Fruit fly (Drosophila melanogaster) whole organism, embryonic: ENCODE results near the gene Awh.

Experiments
- Abd-B ChIP-seq: fragments of 200-800 bp; sonication (Bioruptor generic); optimal IDR thresholded peaks from 2 replicates; lab custom pipeline; 2018; ENCODE audit warnings: missing biosample characterization, mild to moderate bottlenecking, missing genetic modification characterization, moderate library complexity
- Asciz ChIP-seq: fragments of 200-800 bp; sonication (Bioruptor generic); optimal IDR thresholded peaks from 2 replicates; lab custom pipeline; 2017; ENCODE audit warnings: missing biosample characterization, mild to moderate bottlenecking, missing genetic modification characterization, missing genetic modification reagents
- Bteb2 ChIP-seq: fragments of 200-800 bp; sonication (Bioruptor generic); optimal IDR thresholded peaks from 2 replicates; lab custom pipeline; 2016; ENCODE audit warnings: missing biosample characterization, missing genetic modification characterization
- CG10209 ChIP-seq: fragments of 200-800 bp; sonication (Bioruptor generic); optimal IDR thresholded peaks from 3 replicates; lab custom pipeline; 2017; ENCODE audit warnings: missing biosample characterization, mild to moderate bottlenecking, missing genetic modification characterization, missing genetic modification reagents
- CG10431 ChIP-seq: fragments of 200-800 bp; sonication (Bioruptor generic); optimal IDR thresholded peaks from 3 replicates; lab custom pipeline; 2018; ENCODE audit warnings: missing biosample characterization, mild to moderate bottlenecking, missing genetic modification characterization
- CG10979 ChIP-seq: fragments of 200-800 bp; sonication (Bioruptor generic); optimal IDR thresholded peaks from 2 replicates; lab custom pipeline; 2018; ENCODE audit warnings: missing biosample characterization, mild to moderate bottlenecking, missing genetic modification characterization, moderate library complexity
- CG12104 ChIP-seq: fragments of 200-800 bp; sonication (Bioruptor generic); optimal IDR thresholded peaks from 3 replicates; lab custom pipeline; 2016; ENCODE audit warnings: missing biosample characterization, missing genetic modification characterization
- CG13296 ChIP-seq: fragments of 200-800 bp; sonication (Bioruptor generic); optimal IDR thresholded peaks from 3 replicates; lab custom pipeline; 2018; ENCODE audit warnings: missing biosample characterization, mild to moderate bottlenecking, missing genetic modification characterization
- CG15269 ChIP-seq: fragments of 200-800 bp; sonication (Bioruptor generic); optimal IDR thresholded peaks from 2 replicates; lab custom pipeline; 2018; ENCODE audit warnings: missing biosample characterization, mild to moderate bottlenecking, missing genetic modification characterization, moderate library complexity
- CG15514 ChIP-seq: fragments of 200-800 bp; sonication (Bioruptor generic); optimal IDR thresholded peaks from 3 replicates; lab custom pipeline; 2017; ENCODE audit warnings: missing biosample characterization, missing genetic modification characterization, mild to moderate bottlenecking, moderate library complexity, missing genetic modification reagents
- CG16863 ChIP-seq: fragments of 200-800 bp; sonication (Bioruptor generic); optimal IDR thresholded peaks from 3 replicates; lab custom pipeline; 2016; ENCODE audit warnings: missing biosample characterization, missing genetic modification characterization
- CG17359 ChIP-seq: fragments of 200-800 bp; sonication (Bioruptor generic); optimal IDR thresholded peaks from 3 replicates; lab custom pipeline; 2018; ENCODE audit warnings: missing biosample characterization, mild to moderate bottlenecking, missing genetic modification characterization, moderate library complexity
- CG17912 ChIP-seq: fragments of 200-800 bp; sonication (Bioruptor generic); optimal IDR thresholded peaks from 2 replicates; lab custom pipeline; 2018; ENCODE audit warnings: missing biosample characterization, mild to moderate bottlenecking, missing genetic modification characterization
- CG4854 ChIP-seq: fragments of 200-800 bp; sonication (Bioruptor generic); optimal IDR thresholded peaks from 2 replicates; lab custom pipeline; 2016; ENCODE audit warnings: missing biosample characterization, missing genetic modification characterization, inconsistent platforms
- CG7839 ChIP-seq: fragments of 200-800 bp; sonication (Bioruptor generic); optimal IDR thresholded peaks from 3 replicates; lab custom pipeline; 2018; ENCODE audit warnings: missing biosample characterization, mild to moderate bottlenecking, missing genetic modification characterization, moderate library complexity
- CG7987 ChIP-seq: fragments of 200-800 bp; sonication (Bioruptor generic); optimal IDR thresholded peaks from 2 replicates; lab custom pipeline; 2018; ENCODE audit warnings: missing biosample characterization, mild to moderate bottlenecking, missing genetic modification characterization, moderate library complexity
- CG8290 ChIP-seq, 3 experiments: fragments of 200-800 bp; sonication (Bioruptor generic); optimal IDR thresholded peaks; 2 replicates each; lab custom pipeline; 2016 to 2019; ENCODE audit warnings: missing biosample characterization in 3 of 3, missing genetic modification characterization in 3 of 3, mild to moderate bottlenecking in 2 of 3, moderate library complexity in 1 of 3
- CG8765 ChIP-seq: fragments of 200-800 bp; sonication (Bioruptor generic); IDR thresholded peaks from 2 replicates; pipeline ENCODE4 v1.3.6; 2022; ENCODE audit warnings: missing biosample characterization, missing genetic modification characterization
- CG8924 ChIP-seq: fragments of 200-800 bp; optimal IDR thresholded peaks from 3 replicates; lab custom pipeline; 2019; ENCODE audit warnings: missing biosample characterization, mild to moderate bottlenecking, missing genetic modification characterization, moderate library complexity
- CG8944 ChIP-seq: fragments of 200-800 bp; sonication (Bioruptor generic); optimal IDR thresholded peaks from 3 replicates; lab custom pipeline; 2016; ENCODE audit warnings: missing biosample characterization, missing genetic modification characterization
- CG9609 ChIP-seq: fragments of 200-800 bp; sonication (Bioruptor generic); optimal IDR thresholded peaks from 3 replicates; lab custom pipeline; 2016; ENCODE audit warnings: missing biosample characterization, missing genetic modification characterization
- D19A ChIP-seq: fragments of 200-800 bp; optimal IDR thresholded peaks from 3 replicates; lab custom pipeline; 2019; ENCODE audit warnings: missing biosample characterization, mild to moderate bottlenecking, missing genetic modification characterization, moderate library complexity
- Ets97D ChIP-seq: fragments of 200-800 bp; sonication (Bioruptor generic); optimal IDR thresholded peaks from 3 replicates; lab custom pipeline; 2016; ENCODE audit warnings: missing biosample characterization, missing genetic modification characterization
- HHEX ChIP-seq: fragments of 200-800 bp; sonication (Bioruptor generic); optimal IDR thresholded peaks from 3 replicates; lab custom pipeline; 2017; ENCODE audit warnings: missing biosample characterization, mild to moderate bottlenecking, missing genetic modification characterization, missing genetic modification reagents
- HmgZ ChIP-seq: fragments of 200-800 bp; sonication (Bioruptor generic); optimal IDR thresholded peaks from 2 replicates; lab custom pipeline; 2018; ENCODE audit warnings: missing biosample characterization, mild to moderate bottlenecking, missing genetic modification characterization
- Jarid2 ChIP-seq: fragments of 200-800 bp; sonication (Bioruptor generic); optimal IDR thresholded peaks from 3 replicates; lab custom pipeline; 2017; ENCODE audit warnings: mild to moderate bottlenecking, missing biosample characterization, missing genetic modification reagents, missing genetic modification characterization
- MESR4 ChIP-seq: fragments of 200-800 bp; sonication (Bioruptor generic); optimal IDR thresholded peaks from 2 replicates; lab custom pipeline; 2018; ENCODE audit warnings: missing biosample characterization, mild to moderate bottlenecking, missing genetic modification characterization, moderate library complexity
- Meics ChIP-seq: fragments of 200-800 bp; sonication (Bioruptor generic); optimal IDR thresholded peaks from 2 replicates; lab custom pipeline; 2017; ENCODE audit warnings: missing biosample characterization, mild to moderate bottlenecking, missing genetic modification characterization
- Myb ChIP-seq: fragments of 200-800 bp; sonication (Bioruptor generic); optimal IDR thresholded peaks from 2 replicates; lab custom pipeline; 2016; ENCODE audit warnings: missing biosample characterization, missing genetic modification characterization
- Sox102F ChIP-seq: fragments of 200-800 bp; sonication (Bioruptor generic); optimal IDR thresholded peaks from 2 replicates; lab custom pipeline; 2018; ENCODE audit warnings: missing biosample characterization, mild to moderate bottlenecking, missing genetic modification characterization, moderate library complexity
- Spps ChIP-seq: fragments of 200-800 bp; sonication (Bioruptor generic); optimal IDR thresholded peaks from 2 replicates; lab custom pipeline; 2018; ENCODE audit warnings: missing biosample characterization, mild to moderate bottlenecking, missing genetic modification characterization
- TFAM ChIP-seq: fragments of 200-800 bp; sonication (Bioruptor generic); optimal IDR thresholded peaks from 2 replicates; lab custom pipeline; 2017; ENCODE audit warnings: missing biosample characterization, missing genetic modification characterization, inconsistent platforms
- Taf1 ChIP-seq: fragments of 200-800 bp; sonication (Bioruptor generic); IDR thresholded peaks from 2 replicates; pipeline ENCODE4 v1.3.6; 2022; ENCODE audit warnings: missing biosample characterization, missing genetic modification characterization
- ap ChIP-seq: fragments of 200-800 bp; sonication (Bioruptor generic); IDR thresholded peaks from 2 replicates; pipeline ENCODE4 v1.3.6; 2022; ENCODE audit warnings: missing biosample characterization, missing genetic modification characterization
- ash1 ChIP-seq: fragments of 200-800 bp; sonication (Bioruptor generic); optimal IDR thresholded peaks from 2 replicates; lab custom pipeline; 2018; ENCODE audit warnings: missing biosample characterization, mild to moderate bottlenecking, missing genetic modification characterization
- cad ChIP-seq: fragments of >200 bp; optimal IDR thresholded peaks from 2 replicates; lab custom pipeline; 2017; ENCODE audit warnings: missing biosample characterization, missing genetic modification characterization
- caup ChIP-seq: fragments of 200-800 bp; sonication (Bioruptor generic); optimal IDR thresholded peaks from 3 replicates; lab custom pipeline; 2017; ENCODE audit warnings: missing biosample characterization, mild to moderate bottlenecking, missing genetic modification characterization, moderate library complexity; ENCODE audit not compliant: severe bottlenecking
- crc ChIP-seq: fragments of 200-800 bp; sonication (Bioruptor generic); optimal IDR thresholded peaks from 2 replicates; lab custom pipeline; 2016; ENCODE audit warnings: missing biosample characterization, missing genetic modification characterization
- da ChIP-seq: fragments of 200-800 bp; sonication (Bioruptor generic); optimal IDR thresholded peaks from 2 replicates; lab custom pipeline; 2016; ENCODE audit warnings: missing biosample characterization, missing genetic modification characterization
- dmrt99B ChIP-seq: fragments of 200-800 bp; sonication (Bioruptor generic); optimal IDR thresholded peaks from 2 replicates; lab custom pipeline; 2018; ENCODE audit warnings: missing biosample characterization, mild to moderate bottlenecking, missing genetic modification characterization, moderate library complexity
- fd102C ChIP-seq: fragments of 200-800 bp; sonication (Bioruptor generic); optimal IDR thresholded peaks from 2 replicates; lab custom pipeline; 2018; ENCODE audit warnings: missing biosample characterization, mild to moderate bottlenecking, missing genetic modification characterization, moderate library complexity
- gsb-n ChIP-seq: fragments of 200-800 bp; sonication (Bioruptor generic); optimal IDR thresholded peaks from 3 replicates; lab custom pipeline; 2018; ENCODE audit warnings: missing biosample characterization, mild to moderate bottlenecking, missing genetic modification characterization
- insv ChIP-seq, 2 experiments: fragments of 200-800 bp; sonication (Bioruptor generic); optimal IDR thresholded peaks; 3 replicates each; lab custom pipeline; 2016 to 2018; ENCODE audit warnings: missing biosample characterization in 2 of 2, missing genetic modification characterization in 2 of 2
- lab ChIP-seq: fragments of 200-800 bp; sonication (Bioruptor generic); optimal IDR thresholded peaks from 3 replicates; lab custom pipeline; 2017; ENCODE audit warnings: missing biosample characterization, missing genetic modification characterization, mild to moderate bottlenecking, moderate library complexity, missing genetic modification reagents
- maf-S ChIP-seq: fragments of 200-800 bp; sonication (Bioruptor generic); optimal IDR thresholded peaks from 2 replicates; lab custom pipeline; 2016; ENCODE audit warnings: missing biosample characterization, missing genetic modification characterization
- nom ChIP-seq: fragments of 200-800 bp; sonication (Bioruptor generic); optimal IDR thresholded peaks from 2 replicates; lab custom pipeline; 2017; ENCODE audit warnings: missing biosample characterization, missing genetic modification characterization, mild to moderate bottlenecking, moderate library complexity, missing genetic modification reagents
- slou ChIP-seq: fragments of 200-800 bp; sonication (Bioruptor generic); optimal IDR thresholded peaks from 3 replicates; lab custom pipeline; 2016; ENCODE audit warnings: missing biosample characterization, missing genetic modification characterization
- stwl ChIP-seq: fragments of 200-800 bp; sonication (Bioruptor generic); optimal IDR thresholded peaks from 3 replicates; lab custom pipeline; 2018; ENCODE audit warnings: missing biosample characterization, mild to moderate bottlenecking, missing genetic modification characterization, moderate library complexity
- vnd ChIP-seq: fragments of 200-800 bp; sonication (Bioruptor generic); IDR thresholded peaks from 3 replicates; pipeline ENCODE4 v1.3.6; 2022; ENCODE audit warnings: missing biosample characterization, missing genetic modification characterization; ENCODE audit not compliant: partially characterized antibody

Gene Awh

DNA sequence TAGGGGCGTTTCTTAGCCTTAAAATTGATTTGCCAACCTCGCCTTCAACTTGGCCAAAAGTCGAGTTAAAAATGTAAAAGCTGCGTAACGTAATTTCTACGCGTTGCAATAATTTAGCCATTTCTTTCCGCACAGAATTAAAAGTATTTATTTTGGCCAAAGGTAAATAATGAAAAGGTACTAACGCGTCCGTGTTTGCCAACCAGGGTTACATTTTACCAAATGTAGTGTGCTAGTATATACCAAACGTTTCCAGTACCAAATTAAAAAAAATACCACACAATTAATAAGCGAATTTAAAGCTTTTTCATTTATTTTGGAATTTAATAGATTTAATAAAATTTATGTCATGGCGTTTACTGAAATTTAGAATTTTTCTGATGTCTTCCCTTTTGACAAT is 53.0 kb downstream of the Awh start, which contains the start of gene Ccz1 (continued):
- TF ChIP-seq slou (GFP tag; lab: Kevin White, UChicago) (peak; percentile 62), crc (GFP tag; lab: Kevin White, UChicago) (peak; percentile 26), HHEX (GFP tag; lab: Kevin White, UChicago) (peak; percentile 68), Asciz (GFP tag; lab: Kevin White, UChicago) (peak; percentile 68), cad (no peak), maf-S (GFP tag; lab: Kevin White, UChicago) (peak; percentile 71), insv (GFP tag; optimal IDR thresholded peaks at IDR 0.05; lab: Kevin White, UChicago) (peak in 1 of 2 experiments; percentile 57), MESR4 (GFP tag; lab: Kevin White, UChicago) (peak; percentile 37), vnd (GFP tag; lab: Robert Waterston, UW) (no peak), dmrt99B (tag; lab: Kevin White, UChicago) (peak; percentile 45), stwl (peak; percentile 70), HmgZ (tag; lab: Kevin White, UChicago) (peak; percentile 79), Jarid2 (GFP tag; lab: Kevin White, UChicago) (peak; percentile 51), CG7839 (peak; percentile 51), Sox102F (GFP tag; lab: Kevin White, UChicago) (peak; percentile 65), Meics (GFP tag; lab: Kevin White, UChicago) (peak; percentile 64), CG8290 (GFP tag; optimal IDR thresholded peaks at IDR 0.05; lab: Kevin White, UChicago) (peak; percentile 67), CG8290 (tag; optimal IDR thresholded peaks at IDR 0.05; lab: Kevin White, UChicago) (peak; percentile 56 to 82), Taf1 (GFP tag; lab: Robert Waterston, UW) (no peak), CG10209 (GFP tag; lab: Kevin White, UChicago) (peak; percentile 87), Bteb2 (GFP tag; lab: Kevin White, UChicago) (peak; percentile 52), CG10979 (tag; lab: Kevin White, UChicago) (peak; percentile 20), CG17359 (peak; percentile 75), CG8924 (peak; percentile 39), fd102C (GFP tag; lab: Kevin White, UChicago) (peak; percentile 42), CG15514 (peak; percentile 58), Spps (tag; lab: Kevin White, UChicago) (peak; percentile 24), gsb-n (tag; lab: Kevin White, UChicago) (peak; percentile 66), ap (GFP tag; lab: Robert Waterston, UW) (no peak), Myb (GFP tag; lab: Kevin White, UChicago) (peak; percentile 53), CG10431 (GFP tag; lab: Kevin White, UChicago) (peak; percentile 38), CG13296 (peak; percentile 60), CG15269 (tag; lab: Kevin White, UChicago) (peak; percentile 63), TFAM (GFP tag; lab: Kevin White, UChicago) (peak; percentile 9), caup (peak; percentile 66), lab (GFP tag; lab: Kevin White, UChicago) (peak; percentile 80), CG17912 (peak; percentile 90), CG8944 (GFP tag; lab: Kevin White, UChicago) (peak; percentile 83), CG4854 (GFP tag; lab: Kevin White, UChicago) (peak; percentile 70), CG12104 (GFP tag; lab: Kevin White, UChicago) (peak; percentile 70), nom (GFP tag; lab: Kevin White, UChicago) (peak; percentile 36), CG7987 (GFP tag; lab: Kevin White, UChicago) (peak; percentile 79), da (GFP tag; lab: Kevin White, UChicago) (peak; percentile 40), CG8765 (GFP tag; lab: Robert Waterston, UW) (no peak), D19A (no peak), CG16863 (GFP tag; lab: Kevin White, UChicago) (peak; percentile 53), Ets97D (GFP tag; lab: Kevin White, UChicago) (peak; percentile 64), CG9609 (GFP tag; lab: Kevin White, UChicago) (peak; percentile 61), ash1 (GFP tag; lab: Kevin White, UChicago) (no peak), Abd-B (GFP tag; lab: Kevin White, UChicago) (peak; percentile 9)
